Fruit fly (Drosophila melanogaster): ENCODE measurements around the gene CG14297.

Gene CG14297

DNA sequence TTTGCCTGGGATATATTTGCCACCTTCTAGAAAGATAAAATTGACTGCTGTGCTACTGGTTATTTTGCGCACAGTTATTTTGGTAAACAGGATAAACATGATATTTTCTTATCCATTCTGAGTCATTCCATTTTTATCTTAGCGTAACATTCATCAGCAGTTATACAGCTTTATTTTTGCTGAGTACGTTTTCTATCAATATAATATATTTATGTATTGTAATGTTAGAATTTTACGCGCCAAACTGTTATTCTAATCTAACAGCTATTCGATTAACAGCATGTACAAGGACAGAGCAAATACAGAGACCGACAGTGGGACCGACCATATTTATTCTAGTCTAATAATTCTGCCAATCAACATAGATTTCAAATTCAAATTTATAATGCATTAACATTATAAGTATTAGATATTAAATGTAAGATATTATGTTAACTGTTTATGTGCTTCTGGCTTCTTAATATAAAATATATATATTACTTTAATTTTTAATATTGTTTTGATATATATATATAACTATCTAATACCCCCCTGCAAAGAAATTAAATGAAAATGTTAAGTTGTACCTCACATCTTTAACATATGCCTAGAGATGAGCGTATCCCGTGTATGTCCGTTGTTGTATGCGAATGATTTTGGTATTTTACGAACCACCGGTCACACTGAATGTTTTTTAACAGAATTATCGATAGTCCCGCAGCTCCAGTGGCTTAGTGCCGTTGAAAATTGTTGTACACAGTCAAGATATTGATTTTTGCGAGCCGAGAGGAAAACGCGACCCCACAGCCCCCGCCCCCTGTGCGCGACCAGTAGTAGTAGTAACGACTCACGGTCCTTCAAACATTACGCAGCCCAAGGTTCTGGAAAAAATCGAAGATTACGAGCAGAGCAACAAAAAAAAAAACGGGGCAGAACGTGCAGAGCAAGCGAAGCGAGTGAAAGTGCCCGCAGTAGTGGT, 8.3 kb downstream of the CG14297 start, which contains the start of gene EndoA (continued):
- TF ChIP-seq CG32772 (GFP tag; IDR thresholded peaks at IDR 0.05) (0 out of 2 replicates have a peak, but pooled peaks have one; percentile 13), NFAT (GFP tag; IDR thresholded peaks at IDR 0.05) (peak; percentile 24; the same call in 1 of the 2 replicates), CG14667 (GFP tag; IDR thresholded peaks at IDR 0.05) (peak; percentile 10; the same call in 1 of the 2 replicates), Tbp (GFP tag; optimal IDR thresholded peaks at IDR 0.05) (no peak), sisA (GFP tag; IDR thresholded peaks at IDR 0.05) (no peak), unpg (GFP tag; optimal IDR thresholded peaks at IDR 0.05) (peak; percentile 55), CG14441 (GFP tag; IDR thresholded peaks at IDR 0.05) (peak; percentile 67), Fer1 (GFP tag; optimal IDR thresholded peaks at IDR 0.05) (peak; percentile 58), Hmx (GFP tag; optimal IDR thresholded peaks at IDR 0.05) (no peak), Meics (GFP tag; optimal IDR thresholded peaks at IDR 0.05) (peak; percentile 61), YL-1 (GFP tag; optimal IDR thresholded peaks at IDR 0.05) (peak; percentile 79), Scr (GFP tag; IDR thresholded peaks at IDR 0.05; ENCODE audit: partially characterized antibody) (peak; percentile 76), CG13287 (GFP tag; IDR thresholded peaks at IDR 0.05; ENCODE audit: partially characterized antibody) (peak; percentile 83), Antp (GFP tag; optimal IDR thresholded peaks at IDR 0.05) (peak; percentile 36), Drgx (GFP tag; IDR thresholded peaks at IDR 0.05) (peak; percentile 58), HLH3B (GFP tag; IDR thresholded peaks at IDR 0.05) (0 out of 2 replicates have a peak, but pooled peaks have one; percentile 42), row (GFP tag; IDR thresholded peaks at IDR 0.05) (peak; percentile 79), tap (tag; optimal IDR thresholded peaks at IDR 0.05) (peak; percentile 58), Sry-δ (GFP tag; optimal IDR thresholded peaks at IDR 0.05) (peak; percentile 90), emc (GFP tag; optimal IDR thresholded peaks at IDR 0.05) (no peak), Ets97D (GFP tag; optimal IDR thresholded peaks at IDR 0.05) (peak; percentile 43), CG33213 (GFP tag; optimal IDR thresholded peaks at IDR 0.05) (no peak), CoRest (tag; optimal IDR thresholded peaks at IDR 0.05) (peak; percentile 65), CG7786 (GFP tag; optimal IDR thresholded peaks at IDR 0.05) (peak; percentile 40), CG14860 (GFP tag; IDR thresholded peaks at IDR 0.05; ENCODE audit: partially characterized antibody) (peak; percentile 55; the same call in 1 of the 3 replicates), Asciz (GFP tag; optimal IDR thresholded peaks at IDR 0.05) (no peak), CG10431 (GFP tag; optimal IDR thresholded peaks at IDR 0.05) (no peak), CG11456 (GFP tag; IDR thresholded peaks at IDR 0.05) (peak; percentile 4; the same call in 1 of the 3 replicates), CG1024 (GFP tag; IDR thresholded peaks at IDR 0.05) (no peak), otp (GFP tag; IDR thresholded peaks at IDR 0.05) (no peak; the same call in 2 of the 3 replicates), CG17385 (GFP tag; optimal IDR thresholded peaks at IDR 0.05) (peak; percentile 15), Dp (GFP tag; optimal IDR thresholded peaks at IDR 0.05) (peak; percentile 53), CG13775 (GFP tag; optimal IDR thresholded peaks at IDR 0.05) (peak; percentile 24), p53 (GFP tag; optimal IDR thresholded peaks at IDR 0.05) (no peak), Bgb (GFP tag; IDR thresholded peaks at IDR 0.05; ENCODE audit: partially characterized antibody) (peak; percentile 86), Atf3 (GFP tag; optimal IDR thresholded peaks at IDR 0.05) (no peak), ato (GFP tag; IDR thresholded peaks at IDR 0.05; ENCODE audit: partially characterized antibody) (peak; percentile 52), CG12391 (tag; optimal IDR thresholded peaks at IDR 0.05) (peak; percentile 73), tgo (GFP tag; IDR thresholded peaks at IDR 0.05) (peak; percentile 54), Myb (GFP tag; optimal IDR thresholded peaks at IDR 0.05) (peak; percentile 33), gcm (GFP tag; optimal IDR thresholded peaks at IDR 0.05) (peak; percentile 44), ap (GFP tag; IDR thresholded peaks at IDR 0.05) (no peak), CG10654 (GFP tag; optimal IDR thresholded peaks at IDR 0.05) (peak; percentile 33), CG2889 (GFP tag; IDR thresholded peaks at IDR 0.05) (no peak), Ptx1 (GFP tag; IDR thresholded peaks at IDR 0.05) (peak; percentile 54; the same call in 1 of the 2 replicates), az2 (GFP tag; optimal IDR thresholded peaks at IDR 0.05) (peak; percentile 22), BEAF-32 (GFP tag; optimal IDR thresholded peaks at IDR 0.05) (peak; percentile 87), Jarid2 (GFP tag; optimal IDR thresholded peaks at IDR 0.05) (peak; percentile 73)

Measured in whole organism, embryonic.